Worm (Caenorhabditis elegans) whole organism, L1 larva: Measurements from ENCODE around the gene ptr-25.
A peak's percentile ranks its signal among the peaks of the same experiment; 100 is the strongest.

ENCODE experiments used
- C04F5.9 ChIP-seq: sonication (generic microtip); optimal IDR thresholded peaks from 2 replicates; lab custom pipeline; 2016; ENCODE audit warnings: missing genetic modification characterization, missing compliant biosample characterization
- C34B4.2 ChIP-seq: sonication (generic microtip); optimal IDR thresholded peaks from 2 replicates; lab custom pipeline; 2017; ENCODE audit warnings: mild to moderate bottlenecking, missing genetic modification characterization, missing compliant biosample characterization
- Y116A8C.19 ChIP-seq: sonication (generic microtip); optimal IDR thresholded peaks from 2 replicates; lab custom pipeline; 2016; ENCODE audit warnings: missing compliant biosample characterization, missing genetic modification characterization, borderline replicate concordance
- alr-1 ChIP-seq: fragments of 200-800 bp; sonication (Bioruptor generic); optimal IDR thresholded peaks from 2 replicates; lab custom pipeline; 2018; ENCODE audit warnings: borderline replicate concordance, mild to moderate bottlenecking, missing genetic modification characterization, missing compliant biosample characterization
- aly-2 ChIP-seq: fragments of 150-350 bp; optimal IDR thresholded peaks from 2 replicates; lab custom pipeline; 2014; ENCODE audit warnings: missing biosample characterization, missing genetic modification characterization
- ama-1 ChIP-seq: fragments of 150-350 bp; optimal IDR thresholded peaks from 2 replicates; lab custom pipeline; 2014
- blmp-1 ChIP-seq: fragments of 150-350 bp; optimal IDR thresholded peaks from 2 replicates; lab custom pipeline; 2014; ENCODE audit warnings: missing biosample characterization, missing genetic modification characterization
- ceh-8 ChIP-seq: fragments of 200-800 bp; sonication (Bioruptor generic); optimal IDR thresholded peaks from 2 replicates; lab custom pipeline; 2018; ENCODE audit warnings: mild to moderate bottlenecking, missing genetic modification characterization, moderate library complexity, missing compliant biosample characterization
- ceh-82 ChIP-seq, 3 experiments: fragments of 150-350 bp in 1 of 3; sonication (generic microtip) in 2 of 3; optimal IDR thresholded peaks; 2 replicates each; lab custom pipeline; 2014 to 2017; ENCODE audit warnings: missing biosample characterization in 3 of 3, missing genetic modification characterization in 3 of 3
- ceh-90 ChIP-seq: sonication (generic microtip); optimal IDR thresholded peaks from 2 replicates; lab custom pipeline; 2016; ENCODE audit warnings: missing genetic modification characterization, missing compliant biosample characterization
- dsc-1 ChIP-seq: sonication (generic microtip); optimal IDR thresholded peaks from 2 replicates; lab custom pipeline; 2016; ENCODE audit warnings: mild to moderate bottlenecking, missing genetic modification characterization, missing compliant biosample characterization
- egl-27 ChIP-seq, 2 experiments: fragments of 150-350 bp in 1 of 2; sonication (generic microtip); optimal IDR thresholded peaks; 3 replicates each; lab custom pipeline; 2017 to 2018; ENCODE audit warnings: missing biosample characterization in 2 of 2, missing genetic modification characterization in 2 of 2, missing genetic modification reagents in 2 of 2
- elt-3 ChIP-seq, 6 experiments: fragments of 150-350 bp in 1 of 6; sonication (generic microtip); optimal IDR thresholded peaks; 2 replicates each; lab custom pipeline; 2017 to 2018; ENCODE audit warnings: missing biosample characterization in 6 of 6, missing genetic modification characterization in 6 of 6, inconsistent platforms in 1 of 6
- fkh-4 ChIP-seq: sonication (generic microtip); optimal IDR thresholded peaks from 2 replicates; lab custom pipeline; 2016; ENCODE audit warnings: missing compliant biosample characterization, missing genetic modification characterization, borderline replicate concordance
- grh-1 ChIP-seq: fragments of 200-800 bp; sonication (Bioruptor generic); IDR thresholded peaks from 2 replicates; pipeline ENCODE4 v1.3.6; 2022; ENCODE audit warnings: missing genetic modification reagents, missing genetic modification characterization, missing compliant biosample characterization
- hlh-4 ChIP-seq: sonication (generic microtip); optimal IDR thresholded peaks from 2 replicates; lab custom pipeline; 2016; ENCODE audit warnings: mild to moderate bottlenecking, missing genetic modification characterization, missing compliant biosample characterization
- hpl-2 ChIP-seq: fragments of 150-350 bp; optimal IDR thresholded peaks from 2 replicates; lab custom pipeline; 2014; ENCODE audit warnings: missing biosample characterization, missing genetic modification reagents, missing genetic modification characterization
- isw-1 ChIP-seq: fragments of 200-800 bp; sonication (Bioruptor generic); IDR thresholded peaks from 2 replicates; pipeline ENCODE4 v1.3.6; 2022; ENCODE audit warnings: missing genetic modification characterization, missing compliant biosample characterization
- jun-1 ChIP-seq: fragments of 150-350 bp; optimal IDR thresholded peaks from 2 replicates; lab custom pipeline; 2014; ENCODE audit warnings: missing biosample characterization, missing genetic modification reagents, missing genetic modification characterization
- lin-14 ChIP-seq: fragments of 200-800 bp; sonication (Bioruptor generic); optimal IDR thresholded peaks from 2 replicates; lab custom pipeline; 2018; ENCODE audit warnings: mild to moderate bottlenecking, missing genetic modification characterization, moderate library complexity, missing compliant biosample characterization
- lin-35 ChIP-seq, 2 experiments: fragments of 150-350 bp; optimal IDR thresholded peaks; 2 replicates each; lab custom pipeline; 2014; ENCODE audit warnings: missing biosample characterization in 2 of 2, missing genetic modification characterization in 2 of 2, missing genetic modification reagents in 2 of 2
- mdl-1 ChIP-seq, 2 experiments: fragments of 150-350 bp; optimal IDR thresholded peaks; 2 replicates each; lab custom pipeline; 2014 to 2017; ENCODE audit warnings: missing biosample characterization in 2 of 2, missing genetic modification characterization in 2 of 2, inconsistent platforms in 1 of 2
- nhr-28 ChIP-seq: fragments of 150-350 bp; optimal IDR thresholded peaks from 2 replicates; lab custom pipeline; 2014; ENCODE audit warnings: missing biosample characterization, missing genetic modification characterization
- nhr-47 ChIP-seq: sonication (generic microtip); optimal IDR thresholded peaks from 2 replicates; lab custom pipeline; 2016; ENCODE audit warnings: mild to moderate bottlenecking, missing genetic modification characterization, moderate library complexity, missing compliant biosample characterization
- nhr-76 ChIP-seq: sonication (generic microtip); optimal IDR thresholded peaks from 2 replicates; lab custom pipeline; 2017; ENCODE audit warnings: missing biosample characterization, missing genetic modification characterization
- nhr-77 ChIP-seq: fragments of 150-350 bp; optimal IDR thresholded peaks from 2 replicates; lab custom pipeline; 2014; ENCODE audit warnings: missing biosample characterization, missing genetic modification characterization
- nhr-84 ChIP-seq: sonication (generic microtip); optimal IDR thresholded peaks from 2 replicates; lab custom pipeline; 2017; ENCODE audit warnings: missing biosample characterization, missing genetic modification characterization
- nhr-85 ChIP-seq: sonication (generic microtip); peaks from one replicate; lab custom pipeline; 2016; ENCODE audit warnings: missing genetic modification characterization, inconsistent platforms, missing compliant biosample characterization
- nhr-90 ChIP-seq: sonication (generic microtip); optimal IDR thresholded peaks from 2 replicates; lab custom pipeline; 2016; ENCODE audit warnings: mild to moderate bottlenecking, missing genetic modification characterization, missing compliant biosample characterization; ENCODE audit not compliant: poor library complexity
- pag-3 ChIP-seq: sonication (generic microtip); optimal IDR thresholded peaks from 2 replicates; lab custom pipeline; 2017; ENCODE audit warnings: missing genetic modification characterization, mild to moderate bottlenecking, missing compliant biosample characterization, antibody characterized with exemption, borderline replicate concordance; ENCODE audit not compliant: insufficient read depth
- pax-3 ChIP-seq: fragments of 200-800 bp; sonication (Bioruptor generic); optimal IDR thresholded peaks from 2 replicates; lab custom pipeline; 2018; ENCODE audit warnings: mild to moderate bottlenecking, missing genetic modification characterization, moderate library complexity, missing compliant biosample characterization
- snu-23 ChIP-seq: sonication (generic microtip); optimal IDR thresholded peaks from 2 replicates; lab custom pipeline; 2016; ENCODE audit warnings: missing genetic modification characterization, missing compliant biosample characterization
- sptf-1 ChIP-seq: fragments of 150-350 bp; optimal IDR thresholded peaks from 2 replicates; lab custom pipeline; 2014; ENCODE audit warnings: missing biosample characterization, missing genetic modification characterization
- sup-37 ChIP-seq: fragments of 200-800 bp; sonication (Bioruptor generic); optimal IDR thresholded peaks from 2 replicates; lab custom pipeline; 2018; ENCODE audit warnings: mild to moderate bottlenecking, missing genetic modification characterization, missing compliant biosample characterization
- swsn-7 ChIP-seq: sonication (generic microtip); optimal IDR thresholded peaks from 2 replicates; lab custom pipeline; 2016; ENCODE audit warnings: missing genetic modification characterization, missing compliant biosample characterization
- unc-130 ChIP-seq: fragments of 150-350 bp; optimal IDR thresholded peaks from 2 replicates; lab custom pipeline; 2017; ENCODE audit warnings: missing biosample characterization, missing genetic modification characterization, inconsistent platforms
- unc-62 ChIP-seq: fragments of 150-350 bp; optimal IDR thresholded peaks from 2 replicates; lab custom pipeline; 2014; ENCODE audit warnings: missing biosample characterization, missing genetic modification reagents, missing genetic modification characterization
- unc-86 ChIP-seq: sonication (generic microtip); optimal IDR thresholded peaks from 2 replicates; lab custom pipeline; 2016; ENCODE audit warnings: missing genetic modification characterization, missing compliant biosample characterization
- unc-98 ChIP-seq: fragments of 200-800 bp; sonication (Bioruptor generic); IDR thresholded peaks from 2 replicates; pipeline ENCODE4 v1.3.6; 2022; ENCODE audit warnings: missing genetic modification characterization, missing compliant biosample characterization
- ztf-11 ChIP-seq, 2 experiments: sonication (generic microtip); optimal IDR thresholded peaks; 2 replicates each; lab custom pipeline; 2016 to 2017; ENCODE audit warnings: missing genetic modification characterization in 2 of 2, missing biosample characterization in 1 of 2, missing compliant biosample characterization in 1 of 2
- ztf-4 ChIP-seq: fragments of 150-350 bp; optimal IDR thresholded peaks from 2 replicates; lab custom pipeline; 2014; ENCODE audit warnings: missing biosample characterization, missing genetic modification characterization

ptr-25 gene

DNA sequence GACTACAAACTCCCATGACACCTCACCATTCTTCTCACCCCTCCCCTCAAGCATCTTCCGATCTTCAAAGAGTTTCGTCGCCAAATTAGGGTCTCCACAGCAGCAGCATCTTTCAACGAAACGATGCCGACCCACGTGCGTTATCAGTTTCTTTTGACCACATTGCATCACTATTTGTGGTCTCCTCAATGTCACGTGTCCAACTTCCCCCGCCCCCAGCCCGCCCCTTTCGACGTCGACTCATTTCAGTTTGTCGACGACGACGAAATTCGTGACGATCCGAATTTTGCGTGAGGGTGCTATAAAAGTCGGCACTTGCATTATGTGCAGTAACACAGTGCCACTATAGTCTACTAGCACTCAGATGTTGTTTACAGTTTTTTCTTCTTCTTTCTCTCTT is 46.3 kb downstream of the ptr-25 start (continued):
- TF ChIP-seq ztf-11 (tag; optimal IDR thresholded peaks at IDR 0.05; lab: Kevin White, UChicago) (no peak), ceh-82 (tag; optimal IDR thresholded peaks at IDR 0.05; lab: Kevin White, UChicago) (no peak), aly-2 (tag; lab: Kevin White, UChicago) (no peak), jun-1 (no peak), lin-14 (GFP tag; lab: Kevin White, UChicago) (peak; percentile 70), hpl-2 (GFP tag; lab: Kevin White, UChicago) (no peak), ceh-8 (GFP tag; lab: Kevin White, UChicago) (no peak), nhr-90 (tag; lab: Kevin White, UChicago) (peak; percentile 23), isw-1 (GFP tag; lab: Robert Waterston, UW) (no peak), swsn-7 (no peak), grh-1 (GFP tag; lab: Robert Waterston, UW) (0 out of 2 replicates have a peak, but pooled peaks have one; percentile 50), egl-27 (tag; optimal IDR thresholded peaks at IDR 0.05; lab: Kevin White, UChicago) (no peak), unc-62 (GFP tag; lab: Kevin White, UChicago) (no peak), unc-130 (tag; lab: Kevin White, UChicago) (no peak), elt-3 (tag; optimal IDR thresholded peaks at IDR 0.05; lab: Kevin White, UChicago) (peak in 5 of 6 experiments; percentile 14 to 69 (median 63)), nhr-77 (tag; lab: Kevin White, UChicago) (no peak), dsc-1 (tag; lab: Kevin White, UChicago) (no peak), snu-23 (GFP tag; lab: Kevin White, UChicago) (peak; percentile 29), pag-3 (no peak), nhr-28 (tag; lab: Kevin White, UChicago) (no peak), unc-98 (GFP tag; lab: Robert Waterston, UW) (no peak), lin-35 (GFP tag; optimal IDR thresholded peaks at IDR 0.05; lab: Kevin White, UChicago) (peak in 1 of 2 experiments; percentile 59), nhr-84 (tag; lab: Kevin White, UChicago) (no peak), unc-86 (tag; lab: Kevin White, UChicago) (no peak), Y116A8C.19 (tag; lab: Kevin White, UChicago) (no peak), ztf-4 (tag; lab: Kevin White, UChicago) (peak; percentile 14), C34B4.2 (tag; lab: Kevin White, UChicago) (no peak), nhr-85 (tag; lab: Kevin White, UChicago) (peak; percentile 88)

- TF ChIP-seq blmp-1 (tag; lab: Kevin White, UChicago) (no peak), grh-1 (GFP tag; lab: Robert Waterston, UW) (no peak), C04F5.9 (tag; lab: Kevin White, UChicago) (no peak), alr-1 (no peak), nhr-76 (tag; lab: Kevin White, UChicago) (no peak), unc-86 (tag; lab: Kevin White, UChicago) (no peak)
Observed at ce11 chrIII:10535226-10535625, 47.3 kb downstream of the ptr-25 start, which contains the start of gene hpd-1. hpd-1 (plus strand) TSS chrIII:10535526.

- TF ChIP-seq nhr-90 (tag; lab: Kevin White, UChicago): peak; percentile 16
- peak; percentile 15 for TF ChIP-seq nhr-85 (tag; lab: Kevin White, UChicago)
- TF ChIP-seq mdl-1 (tag; optimal IDR thresholded peaks at IDR 0.05; lab: Kevin White, UChicago): no peak
- no peak for TF ChIP-seq sup-37 (GFP tag; lab: Kevin White, UChicago)
Observed at ce11 chrIII:10536087-10536723, 48.3 kb downstream of the ptr-25 start.

ce11 chrIII:10537003-10537402 is 49.1 kb downstream of the ptr-25 start:
- TF ChIP-seq fkh-4 (tag; lab: Kevin White, UChicago): no peak
- no peak for TF ChIP-seq dsc-1 (tag; lab: Kevin White, UChicago)
- TF ChIP-seq sptf-1 (tag; lab: Kevin White, UChicago): no peak
- TF ChIP-seq grh-1 (GFP tag; lab: Robert Waterston, UW): no peak
- no peak for TF ChIP-seq unc-98 (GFP tag; lab: Robert Waterston, UW)
- no peak for TF ChIP-seq unc-62 (GFP tag; lab: Kevin White, UChicago)
- TF ChIP-seq pax-3 (tag; lab: Kevin White, UChicago): no peak
- no peak for TF ChIP-seq jun-1
- no peak for TF ChIP-seq ceh-90
- no peak for TF ChIP-seq nhr-47 (tag; lab: Kevin White, UChicago)
- TF ChIP-seq blmp-1 (tag; lab: Kevin White, UChicago): no peak
- TF ChIP-seq lin-14 (GFP tag; lab: Kevin White, UChicago): no peak
- no peak for TF ChIP-seq C04F5.9 (tag; lab: Kevin White, UChicago)
- TF ChIP-seq ama-1 (lab: Kevin White, UChicago): no peak
- no peak for TF ChIP-seq hlh-4
